Worm (Caenorhabditis elegans) whole organism, midembryonic: ENCODE data around the gene Y113G7A.22.

Source experiments
- flt-1 ChIP-seq: fragments of 200-800 bp; sonication (Bioruptor generic); IDR thresholded peaks from 2 replicates; pipeline ENCODE4 v1.3.6; 2022; ENCODE audit warnings: missing genetic modification characterization, missing compliant biosample characterization
- klf-2 ChIP-seq: fragments of 200-800 bp; sonication (Bioruptor generic); conservative IDR thresholded peaks from 2 replicates; pipeline ENCODE4 v1.3.6; 2022; ENCODE audit warnings: missing genetic modification reagents, missing genetic modification characterization, missing compliant biosample characterization
- med-1 ChIP-seq: sonication (generic microtip); optimal IDR thresholded peaks from 2 replicates; lab custom pipeline; 2017; ENCODE audit warnings: missing genetic modification characterization, mild to moderate bottlenecking, missing compliant biosample characterization, antibody characterized with exemption, missing genetic modification reagents; ENCODE audit not compliant: insufficient read depth
- ref-1 ChIP-seq: fragments of 200-800 bp; sonication (Bioruptor generic); conservative IDR thresholded peaks from 2 replicates; pipeline ENCODE4 v1.3.6; 2022; ENCODE audit warnings: missing genetic modification reagents, missing genetic modification characterization, missing compliant biosample characterization
- tab-1 ChIP-seq: fragments of 200-800 bp; sonication (Bioruptor generic); IDR thresholded peaks from 2 replicates; pipeline ENCODE4 v1.3.6; 2022; ENCODE audit warnings: missing genetic modification characterization, missing compliant biosample characterization

ce11 chrV:20120623-20121165, 14.5 kb downstream of the Y113G7A.22 start, which contains the start of gene ncx-1:
- TF ChIP-seq flt-1 (GFP tag; lab: Robert Waterston, UW) (no peak), klf-2 (GFP tag; lab: Robert Waterston, UW) (no peak), ref-1 (GFP tag; lab: Robert Waterston, UW) (no peak), tab-1 (no peak), med-1 (no peak)
